ENCODE assay signal across 4 worm cellular contexts in genomic region chrII:6908689-6909088, ce11.
A peak's percentile ranks its signal among the peaks of the same experiment; 100 is the strongest.
TF ChIP-seq lines count a peak whose summit lies in the region.

No protein-coding gene starts in this region.

TF ChIP-seq in whole organism, L1 larva, 84 proteins besides CTCF, POLR2A, EP300 and RAD21:
- TF ChIP-seq sptf-1 (tag; optimal IDR thresholded peaks at IDR 0.05; lab: Kevin White, UChicago) (no peak), pag-3 (tag; optimal IDR thresholded peaks at IDR 0.05; lab: Kevin White, UChicago; ENCODE audit: borderline replicate concordance, insufficient read depth) (peak; percentile 67), nhr-84 (tag; optimal IDR thresholded peaks at IDR 0.05; lab: Kevin White, UChicago) (no peak), ets-5 (GFP tag; IDR thresholded peaks at IDR 0.05; lab: Robert Waterston, UW) (no peak), elt-3 (tag; optimal IDR thresholded peaks at IDR 0.05; lab: Kevin White, UChicago) (peak in 2 of 6 experiments; percentile 3 to 49), efl-1 (optimal IDR thresholded peaks at IDR 0.05; lab: Kevin White, UChicago) (no peak), efl-1 (GFP tag; optimal IDR thresholded peaks at IDR 0.05 in 1 of 2; lab: Kevin White, UChicago) (peak; percentile 13 to 84), lsy-2 (tag; optimal IDR thresholded peaks at IDR 0.05; lab: Kevin White, UChicago) (peak; percentile 4 to 28), blmp-1 (tag; optimal IDR thresholded peaks at IDR 0.05; lab: Kevin White, UChicago) (peak; percentile 83), nhr-85 (tag; lab: Kevin White, UChicago) (peak; percentile 37), lin-14 (GFP tag; optimal IDR thresholded peaks at IDR 0.05; lab: Kevin White, UChicago) (peak; percentile 35), snu-23 (GFP tag; optimal IDR thresholded peaks at IDR 0.05; lab: Kevin White, UChicago) (peak; percentile 22), hlh-4 (tag; optimal IDR thresholded peaks at IDR 0.05; lab: Kevin White, UChicago) (no peak), rnt-1 (tag; optimal IDR thresholded peaks at IDR 0.05; lab: Kevin White, UChicago) (peak; percentile 7), lir-3 (tag; optimal IDR thresholded peaks at IDR 0.05; lab: Kevin White, UChicago; ENCODE audit: poor library complexity) (peak; percentile 11), ceh-8 (GFP tag; optimal IDR thresholded peaks at IDR 0.05; lab: Kevin White, UChicago) (no peak), nhr-71 (tag; optimal IDR thresholded peaks at IDR 0.05; lab: Kevin White, UChicago) (peak; percentile 2), mdl-1 (tag; optimal IDR thresholded peaks at IDR 0.05; lab: Kevin White, UChicago) (no peak), dpl-1 (GFP tag; optimal IDR thresholded peaks at IDR 0.05; lab: Kevin White, UChicago) (peak in 2 of 3 experiments; percentile 5 to 21)

TF ChIP-seq in whole organism, L2 larva, 48 proteins besides CTCF, POLR2A, EP300 and RAD21:
- TF ChIP-seq nhr-10 (tag; optimal IDR thresholded peaks at IDR 0.05; lab: Kevin White, UChicago) (no peak), gmeb-1 (tag; optimal IDR thresholded peaks at IDR 0.05; lab: Kevin White, UChicago) (no peak), fos-1 (tag; optimal IDR thresholded peaks at IDR 0.05; lab: Kevin White, UChicago) (peak; percentile 37), nhr-23 (tag; optimal IDR thresholded peaks at IDR 0.05; lab: Kevin White, UChicago) (no peak), dmd-4 (tag; optimal IDR thresholded peaks at IDR 0.05; lab: Kevin White, UChicago) (no peak), ztf-1 (GFP tag; conservative IDR thresholded peaks at IDR 0.05; lab: Robert Waterston, UW) (no peak), blmp-1 (tag; optimal IDR thresholded peaks at IDR 0.05; lab: Kevin White, UChicago; ENCODE audit: insufficient read depth) (peak; percentile 52), sma-9 (GFP tag; optimal IDR thresholded peaks at IDR 0.05; lab: Kevin White, UChicago) (no peak), sma-9 (tag; optimal IDR thresholded peaks at IDR 0.05; lab: Kevin White, UChicago) (no peak), skn-1 (tag; optimal IDR thresholded peaks at IDR 0.05; lab: Kevin White, UChicago) (no peak), nhr-129 (tag; optimal IDR thresholded peaks at IDR 0.05; lab: Kevin White, UChicago) (peak; percentile 12), sma-3 (GFP tag; optimal IDR thresholded peaks at IDR 0.05; lab: Kevin White, UChicago) (no peak), Y55F3AM.14 (GFP tag; optimal IDR thresholded peaks at IDR 0.05; lab: Kevin White, UChicago) (no peak), ama-1 (optimal IDR thresholded peaks at IDR 0.05; lab: Kevin White, UChicago) (no peak), nhr-25 (tag; optimal IDR thresholded peaks at IDR 0.05; lab: Kevin White, UChicago) (no peak), C34F6.9 (tag; optimal IDR thresholded peaks at IDR 0.05; lab: Kevin White, UChicago) (peak; percentile 32), ZK546.5 (tag; optimal IDR thresholded peaks at IDR 0.05; lab: Kevin White, UChicago) (no peak), mdl-1 (tag; optimal IDR thresholded peaks at IDR 0.05; lab: Kevin White, UChicago) (no peak), ceh-82 (tag; optimal IDR thresholded peaks at IDR 0.05; lab: Kevin White, UChicago) (no peak), peb-1 (tag; optimal IDR thresholded peaks at IDR 0.05; lab: Kevin White, UChicago) (no peak), lin-13 (GFP tag; optimal IDR thresholded peaks at IDR 0.05; lab: Kevin White, UChicago) (no peak), unc-39 (tag; optimal IDR thresholded peaks at IDR 0.05; lab: Kevin White, UChicago) (no peak), lin-39 (tag; optimal IDR thresholded peaks at IDR 0.05; lab: Kevin White, UChicago) (no peak)

TF ChIP-seq in whole organism, L4 larva, 104 proteins besides CTCF, POLR2A, EP300 and RAD21:
- TF ChIP-seq dve-1 (tag; optimal IDR thresholded peaks at IDR 0.05; lab: Kevin White, UChicago; ENCODE audit: insufficient read depth) (no peak), unc-62 (GFP tag; optimal IDR thresholded peaks at IDR 0.05 in 1 of 2; lab: Kevin White, UChicago) (peak in 1 of 2 experiments; percentile 89), unc-62 (tag; optimal IDR thresholded peaks at IDR 0.05; lab: Kevin White, UChicago) (no peak), nhr-48 (tag; optimal IDR thresholded peaks at IDR 0.05; lab: Kevin White, UChicago) (no peak), T26A8.4 (GFP tag; IDR thresholded peaks at IDR 0.05; lab: Robert Waterston, UW) (no peak), hlh-11 (tag; optimal IDR thresholded peaks at IDR 0.05; lab: Kevin White, UChicago) (peak; percentile 29), nhr-41 (GFP tag; IDR thresholded peaks at IDR 0.05; lab: Robert Waterston, UW) (no peak), snpc-4 (tag; optimal IDR thresholded peaks at IDR 0.05; lab: Kevin White, UChicago) (no peak), nhr-102 (tag; optimal IDR thresholded peaks at IDR 0.05; lab: Kevin White, UChicago) (no peak), daf-16 (GFP tag; optimal IDR thresholded peaks at IDR 0.05; lab: Kevin White, UChicago) (no peak), daf-16 (tag; optimal IDR thresholded peaks at IDR 0.05; lab: Kevin White, UChicago) (peak; percentile 7), zag-1 (tag; optimal IDR thresholded peaks at IDR 0.05; lab: Kevin White, UChicago) (no peak), mes-2 (tag; optimal IDR thresholded peaks at IDR 0.05; lab: Kevin White, UChicago; ENCODE audit: poor library complexity, severe bottlenecking) (no peak), Y5F2A.4 (GFP tag; optimal IDR thresholded peaks at IDR 0.05; lab: Kevin White, UChicago) (no peak), zfp-3 (GFP tag; conservative IDR thresholded peaks at IDR 0.05; lab: Robert Waterston, UW) (no peak), mdl-1 (tag; optimal IDR thresholded peaks at IDR 0.05; lab: Kevin White, UChicago) (peak in 1 of 2 experiments; percentile 9), nhr-237 (tag; optimal IDR thresholded peaks at IDR 0.05; lab: Kevin White, UChicago) (no peak), nhr-28 (tag; optimal IDR thresholded peaks at IDR 0.05; lab: Kevin White, UChicago) (peak; percentile 38), R02D3.7 (tag; optimal IDR thresholded peaks at IDR 0.05; lab: Kevin White, UChicago) (no peak), rbr-2 (tag; optimal IDR thresholded peaks at IDR 0.05; lab: Kevin White, UChicago) (no peak)

TF ChIP-seq in whole organism, young adult, 124 proteins besides CTCF, POLR2A, EP300 and RAD21:
- peak; percentile 42; the same call in 1 of the 2 replicates for TF ChIP-seq hmg-1.2 (GFP tag; IDR thresholded peaks at IDR 0.05; lab: Robert Waterston, UW)
- no peak for TF ChIP-seq dpl-1 (GFP tag; optimal IDR thresholded peaks at IDR 0.05; lab: Kevin White, UChicago)
